Worm (Caenorhabditis elegans): ENCODE data around the gene K04G7.1.

Gene K04G7.1

DNA sequence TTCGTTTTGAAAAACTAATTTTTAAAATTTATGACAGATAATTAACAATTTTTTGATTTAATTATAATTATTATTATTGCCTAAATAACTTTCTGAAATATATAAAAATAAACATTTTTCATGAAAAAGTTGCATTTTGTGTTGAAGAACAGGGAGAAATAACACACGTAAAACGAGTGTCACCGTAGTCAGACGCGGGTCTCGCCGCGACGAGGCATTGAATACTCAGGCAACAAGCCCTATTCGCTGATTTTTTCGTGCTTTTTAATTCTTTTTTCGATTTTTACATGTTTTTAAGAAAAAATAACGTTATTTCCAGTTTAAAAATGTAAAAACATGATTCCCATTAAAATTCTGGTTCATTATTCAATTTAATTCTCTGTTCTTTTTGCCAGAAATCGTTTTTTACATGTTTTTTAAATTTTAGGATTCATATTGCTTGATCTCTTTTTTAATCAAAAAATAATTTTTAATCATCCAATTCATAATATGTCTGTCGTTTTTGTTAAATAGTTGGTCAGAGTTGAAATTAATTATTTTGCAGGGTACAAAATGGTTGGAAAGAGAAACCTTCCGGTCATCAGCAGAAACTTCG, 45.5 kb downstream of the K04G7.1 start, which contains the start of gene rpl-6 (continued):
- TF ChIP-seq nhr-90 (tag; optimal IDR thresholded peaks at IDR 0.05) (no peak), K11D2.4 (GFP tag; IDR thresholded peaks at IDR 0.05) (peak; percentile 65; the same call in 1 of the 2 replicates), F33H1.4 (GFP tag; IDR thresholded peaks at IDR 0.05) (peak; percentile 98), efl-1 (GFP tag; optimal IDR thresholded peaks at IDR 0.05) (peak; percentile 68), Y53F4B.3 (GFP tag; IDR thresholded peaks at IDR 0.05) (no peak), let-607 (tag; optimal IDR thresholded peaks at IDR 0.05) (peak in 1 of 2 experiments; percentile 42), ztf-18 (tag; optimal IDR thresholded peaks at IDR 0.05) (peak; percentile 47), nfyb-1 (GFP tag; IDR thresholded peaks at IDR 0.05) (no peak), madf-6 (GFP tag; IDR thresholded peaks at IDR 0.05) (peak; percentile 83), aptf-2 (GFP tag; conservative IDR thresholded peaks at IDR 0.05) (no peak), atf-7 (tag; optimal IDR thresholded peaks at IDR 0.05) (no peak), zim-3 (tag; optimal IDR thresholded peaks at IDR 0.05) (no peak), unc-62 (GFP tag; optimal IDR thresholded peaks at IDR 0.05) (no peak), ztf-3 (GFP tag; optimal IDR thresholded peaks at IDR 0.05) (no peak), let-526 (GFP tag; IDR thresholded peaks at IDR 0.05) (no peak), F37B4.10 (GFP tag; IDR thresholded peaks at IDR 0.05) (no peak), attf-5 (GFP tag; optimal IDR thresholded peaks at IDR 0.05) (peak; percentile 64), mel-28 (tag; optimal IDR thresholded peaks at IDR 0.05; ENCODE audit: borderline replicate concordance) (no peak), F57C9.4 (tag; optimal IDR thresholded peaks at IDR 0.05) (no peak), ceh-40 (GFP tag; IDR thresholded peaks at IDR 0.05) (no peak), F57A8.1 (GFP tag; optimal IDR thresholded peaks at IDR 0.05) (no peak), B0035.1 (tag; optimal IDR thresholded peaks at IDR 0.05) (no peak), lag-1 (GFP tag; IDR thresholded peaks at IDR 0.05) (no peak), lsl-1 (GFP tag; optimal IDR thresholded peaks at IDR 0.05) (peak; percentile 91), zfh-2 (GFP tag; conservative IDR thresholded peaks at IDR 0.05) (no peak), die-1 (tag; optimal IDR thresholded peaks at IDR 0.05) (no peak), unc-130 (GFP tag; optimal IDR thresholded peaks at IDR 0.05) (no peak), hrde-1 (tag; optimal IDR thresholded peaks at IDR 0.05; ENCODE audit: borderline replicate concordance) (no peak), xnd-1 (tag; optimal IDR thresholded peaks at IDR 0.05) (peak; percentile 1), T07F8.4 (tag; optimal IDR thresholded peaks at IDR 0.05) (no peak), hsf-1 (GFP tag; IDR thresholded peaks at IDR 0.05) (no peak), F49E8.2 (tag; optimal IDR thresholded peaks at IDR 0.05; ENCODE audit: insufficient read depth) (peak; percentile 47), tlf-1 (GFP tag; optimal IDR thresholded peaks at IDR 0.05) (peak; percentile 88), pbrm-1 (GFP tag; IDR thresholded peaks at IDR 0.05) (peak; percentile 72), lsy-27 (tag; optimal IDR thresholded peaks at IDR 0.05; ENCODE audit: borderline replicate concordance, insufficient read depth) (peak; percentile 16), egl-18 (GFP tag; IDR thresholded peaks at IDR 0.05) (no peak), snpc-4 (GFP tag; optimal IDR thresholded peaks at IDR 0.05) (no peak), snpc-4 (tag; optimal IDR thresholded peaks at IDR 0.05) (peak; percentile 49 to 76 (median 62)), C17E4.6 (GFP tag; IDR thresholded peaks at IDR 0.05) (no peak), nfya-2 (GFP tag; IDR thresholded peaks at IDR 0.05) (no peak)
